Worm (Caenorhabditis elegans): Measurements from ENCODE around the gene T04F3.3.

- TF ChIP-seq him-1 (tag; optimal IDR thresholded peaks at IDR 0.05) (no peak), dao-5 (tag; optimal IDR thresholded peaks at IDR 0.05) (no peak)
Observed at ce11 chrV:11751480-11751879, 7.3 kb upstream of the T04F3.3 start.

Measured in whole organism, L4/young adult.